Fruit fly (Drosophila melanogaster): ENCODE measurements around the gene Aldh7A1.

DNA sequence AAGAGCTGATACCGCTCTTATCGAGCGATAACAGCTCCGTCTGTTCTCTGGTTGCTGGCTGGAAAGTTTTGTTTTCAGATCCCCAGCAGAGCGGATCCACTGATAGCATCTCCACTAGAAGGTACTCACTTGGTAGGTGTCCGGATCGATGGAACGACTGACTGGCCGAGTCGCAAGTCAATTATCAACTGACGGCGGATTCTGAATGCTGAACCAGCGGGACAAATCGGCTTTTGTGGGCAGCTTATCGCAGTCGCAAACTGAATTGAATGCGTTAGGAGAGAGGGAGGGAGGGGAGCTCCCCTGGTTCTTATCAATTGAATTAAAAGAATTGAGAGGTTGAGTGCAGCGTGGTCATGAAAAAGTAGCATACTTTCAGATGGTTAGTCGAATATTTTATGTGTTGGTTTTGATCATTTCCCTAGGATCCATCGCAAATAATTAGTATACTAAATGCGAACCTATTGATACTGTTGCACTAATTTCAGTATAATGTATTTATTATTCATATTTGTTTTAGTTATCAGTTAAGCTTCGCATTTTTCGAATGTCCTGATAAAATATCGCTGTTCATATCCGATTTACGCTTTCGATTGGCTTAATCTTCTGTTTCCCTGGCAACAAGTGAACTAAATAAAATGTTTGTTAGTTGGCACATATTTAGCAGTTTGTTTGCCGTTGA is at the start of gene Aldh7A1, which contains the start of gene CG14085:
- TF ChIP-seq Myc (optimal IDR thresholded peaks at IDR 0.05) (no peak), h (optimal IDR thresholded peaks at IDR 0.05) (no peak)

Measured in Kc167 (cell line).